Fruit fly (Drosophila melanogaster) whole organism, prepupa: ENCODE data around the gene GluRIIC.

Experiments
- CG10631 ChIP-seq: fragments of 200-800 bp; sonication (Bioruptor generic); optimal IDR thresholded peaks from 2 replicates; lab custom pipeline; 2016; ENCODE audit warnings: missing biosample characterization, missing genetic modification characterization
- CG11294 ChIP-seq: fragments of 200-800 bp; sonication (Bioruptor generic); IDR thresholded peaks from 2 replicates; pipeline ENCODE4 v1.3.6; 2022; ENCODE audit warnings: missing biosample characterization, missing genetic modification characterization
- CG11762 ChIP-seq: fragments of 200-800 bp; sonication (Bioruptor generic); optimal IDR thresholded peaks from 3 replicates; lab custom pipeline; 2016; ENCODE audit warnings: missing biosample characterization, missing genetic modification characterization; ENCODE audit not compliant: insufficient read depth
- CG11902 ChIP-seq: fragments of 200-800 bp; sonication (Bioruptor generic); optimal IDR thresholded peaks from 3 replicates; lab custom pipeline; 2016; ENCODE audit warnings: missing biosample characterization, missing genetic modification characterization
- CG15336 ChIP-seq: fragments of 200-800 bp; sonication (Bioruptor generic); IDR thresholded peaks from 2 replicates; pipeline ENCODE4 v1.3.6; 2022; ENCODE audit warnings: missing biosample characterization, missing genetic modification characterization
- CG1621 ChIP-seq: fragments of 200-800 bp; sonication (Bioruptor generic); optimal IDR thresholded peaks from 3 replicates; lab custom pipeline; 2018; ENCODE audit warnings: missing biosample characterization, mild to moderate bottlenecking, missing genetic modification characterization
- CG16779 ChIP-seq: fragments of 200-800 bp; sonication (Bioruptor generic); optimal IDR thresholded peaks from 3 replicates; lab custom pipeline; 2017; ENCODE audit warnings: missing biosample characterization, mild to moderate bottlenecking, missing genetic modification characterization
- CG3032 ChIP-seq: fragments of 200-800 bp; optimal IDR thresholded peaks from 2 replicates; lab custom pipeline; 2019; ENCODE audit warnings: missing biosample characterization, mild to moderate bottlenecking, missing genetic modification characterization, moderate library complexity
- CG31627 ChIP-seq: fragments of 200-800 bp; sonication (Bioruptor generic); optimal IDR thresholded peaks from 3 replicates; lab custom pipeline; 2016; ENCODE audit warnings: missing biosample characterization, missing genetic modification characterization
- CG32006 ChIP-seq: fragments of 200-800 bp; sonication (Bioruptor generic); optimal IDR thresholded peaks from 3 replicates; lab custom pipeline; 2017; ENCODE audit warnings: missing biosample characterization, mild to moderate bottlenecking, missing genetic modification characterization
- CG34406 ChIP-seq: fragments of 200-800 bp; sonication (Bioruptor generic); optimal IDR thresholded peaks from 3 replicates; lab custom pipeline; 2016; ENCODE audit warnings: missing biosample characterization, missing genetic modification characterization
- CG3919 ChIP-seq: fragments of 200-800 bp; sonication (Bioruptor generic); optimal IDR thresholded peaks from 3 replicates; lab custom pipeline; 2016; ENCODE audit warnings: missing biosample characterization, missing genetic modification characterization
- CG4318 ChIP-seq: fragments of 200-800 bp; sonication (Bioruptor generic); optimal IDR thresholded peaks from 3 replicates; lab custom pipeline; 2017; ENCODE audit warnings: missing biosample characterization, mild to moderate bottlenecking, missing genetic modification characterization
- CG6163 ChIP-seq: fragments of 200-800 bp; sonication (Bioruptor generic); IDR thresholded peaks from 3 replicates; pipeline ENCODE4 v1.3.6; 2022; ENCODE audit warnings: missing biosample characterization, missing genetic modification characterization
- CG6792 ChIP-seq: fragments of 200-800 bp; sonication (Bioruptor generic); optimal IDR thresholded peaks from 3 replicates; lab custom pipeline; 2016; ENCODE audit warnings: missing biosample characterization, missing genetic modification characterization
- CG6808 ChIP-seq: fragments of 200-800 bp; sonication (Bioruptor generic); optimal IDR thresholded peaks from 3 replicates; lab custom pipeline; 2017; ENCODE audit warnings: missing biosample characterization, missing genetic modification characterization, mild to moderate bottlenecking, moderate library complexity, missing genetic modification reagents
- CG6854 ChIP-seq: fragments of 200-800 bp; sonication (Bioruptor generic); optimal IDR thresholded peaks from 2 replicates; lab custom pipeline; 2017; ENCODE audit warnings: missing biosample characterization, mild to moderate bottlenecking, missing genetic modification characterization
- CG7368 ChIP-seq: fragments of 200-800 bp; sonication (Bioruptor generic); optimal IDR thresholded peaks from 3 replicates; lab custom pipeline; 2016; ENCODE audit warnings: missing biosample characterization, missing genetic modification characterization
- CG8119 ChIP-seq: fragments of 200-800 bp; sonication (Bioruptor generic); IDR thresholded peaks from 3 replicates; pipeline ENCODE4 v1.3.6; 2022; ENCODE audit warnings: missing biosample characterization, missing genetic modification characterization
- CG8319 ChIP-seq: fragments of 200-800 bp; sonication (Bioruptor generic); optimal IDR thresholded peaks from 3 replicates; lab custom pipeline; 2016; ENCODE audit warnings: missing biosample characterization, missing genetic modification characterization
- Eip75B ChIP-seq: fragments of 200-800 bp; sonication (Bioruptor generic); optimal IDR thresholded peaks from 3 replicates; lab custom pipeline; 2016; ENCODE audit warnings: missing biosample characterization, missing genetic modification characterization
- Eip78C ChIP-seq: fragments of 200-800 bp; sonication (Bioruptor generic); peaks from one replicate; lab custom pipeline; 2016; ENCODE audit warnings: missing biosample characterization, missing genetic modification characterization
- Eip93F ChIP-seq: fragments of 200-800 bp; sonication (Bioruptor generic); optimal IDR thresholded peaks from 2 replicates; lab custom pipeline; 2016; ENCODE audit warnings: missing biosample characterization, mild to moderate bottlenecking, missing genetic modification characterization
- Ets21C ChIP-seq: fragments of 200-800 bp; sonication (Bioruptor generic); optimal IDR thresholded peaks from 3 replicates; lab custom pipeline; 2016; ENCODE audit warnings: missing biosample characterization, missing genetic modification characterization
- Ets96B ChIP-seq: fragments of 200-800 bp; optimal IDR thresholded peaks from 2 replicates; lab custom pipeline; 2019; ENCODE audit warnings: missing biosample characterization, mild to moderate bottlenecking, missing genetic modification characterization, moderate library complexity
- Hr38 ChIP-seq: sonication (Bioruptor generic); optimal IDR thresholded peaks from 2 replicates; lab custom pipeline; 2016; ENCODE audit warnings: missing biosample characterization, missing genetic modification characterization
- Hr39 ChIP-seq: fragments of 200-800 bp; sonication (Bioruptor generic); optimal IDR thresholded peaks from 2 replicates; lab custom pipeline; 2016; ENCODE audit warnings: missing biosample characterization, missing genetic modification characterization
- Lpt ChIP-seq: fragments of 200-800 bp; sonication (Bioruptor generic); optimal IDR thresholded peaks from 3 replicates; lab custom pipeline; 2016; ENCODE audit warnings: missing biosample characterization, missing genetic modification characterization
- Met ChIP-seq: fragments of 200-800 bp; sonication (Bioruptor generic); optimal IDR thresholded peaks from 3 replicates; lab custom pipeline; 2016; ENCODE audit warnings: missing biosample characterization, missing genetic modification characterization
- Sox102F ChIP-seq: fragments of 200-800 bp; sonication (Bioruptor generic); optimal IDR thresholded peaks from 2 replicates; lab custom pipeline; 2016; ENCODE audit warnings: missing biosample characterization, mild to moderate bottlenecking, missing genetic modification characterization
- Sox14 ChIP-seq: fragments of 200-800 bp; sonication (Bioruptor generic); optimal IDR thresholded peaks from 3 replicates; lab custom pipeline; 2016; ENCODE audit warnings: missing biosample characterization, missing genetic modification characterization
- Sox15 ChIP-seq: fragments of 200-800 bp; sonication (Bioruptor generic); optimal IDR thresholded peaks from 3 replicates; lab custom pipeline; 2016; ENCODE audit warnings: missing biosample characterization, missing genetic modification characterization
- acj6 ChIP-seq: fragments of 200-800 bp; sonication (Bioruptor generic); optimal IDR thresholded peaks from 3 replicates; lab custom pipeline; 2016; ENCODE audit warnings: missing biosample characterization, missing genetic modification characterization
- cyc ChIP-seq: fragments of 200-800 bp; sonication (Bioruptor generic); optimal IDR thresholded peaks from 3 replicates; lab custom pipeline; 2016; ENCODE audit warnings: missing biosample characterization, missing genetic modification characterization
- dac ChIP-seq: fragments of 200-800 bp; sonication (Bioruptor generic); optimal IDR thresholded peaks from 2 replicates; lab custom pipeline; 2017; ENCODE audit warnings: missing biosample characterization, mild to moderate bottlenecking, missing genetic modification characterization
- dsx ChIP-seq: fragments of 200-800 bp; optimal IDR thresholded peaks from 3 replicates; lab custom pipeline; 2019; ENCODE audit warnings: missing biosample characterization, mild to moderate bottlenecking, missing genetic modification characterization, moderate library complexity; ENCODE audit not compliant: poor library complexity, severe bottlenecking
- eg ChIP-seq: fragments of 200-800 bp; sonication (Bioruptor generic); IDR thresholded peaks from 3 replicates; pipeline ENCODE4 v1.3.6; 2022; ENCODE audit warnings: missing biosample characterization, missing genetic modification characterization
- esn ChIP-seq: fragments of 200-800 bp; sonication (Bioruptor generic); optimal IDR thresholded peaks from 2 replicates; lab custom pipeline; 2016; ENCODE audit warnings: missing biosample characterization, mild to moderate bottlenecking, missing genetic modification characterization, moderate library complexity
- fd59A ChIP-seq: fragments of 200-800 bp; sonication (Bioruptor generic); optimal IDR thresholded peaks from 2 replicates; lab custom pipeline; 2017; ENCODE audit warnings: missing biosample characterization, mild to moderate bottlenecking, missing genetic modification characterization, missing genetic modification reagents
- fd85E ChIP-seq: fragments of 200-800 bp; sonication (Bioruptor generic); optimal IDR thresholded peaks from 3 replicates; lab custom pipeline; 2016; ENCODE audit warnings: missing biosample characterization, missing genetic modification characterization
- fkh ChIP-seq: fragments of 200-800 bp; sonication (Bioruptor generic); optimal IDR thresholded peaks from 3 replicates; lab custom pipeline; 2017; ENCODE audit warnings: missing biosample characterization, mild to moderate bottlenecking, missing genetic modification characterization, moderate library complexity
- lz ChIP-seq: fragments of 200-800 bp; sonication (Bioruptor generic); optimal IDR thresholded peaks from 3 replicates; lab custom pipeline; 2016; ENCODE audit warnings: missing biosample characterization, missing genetic modification characterization
- net ChIP-seq: fragments of 200-800 bp; sonication (Bioruptor generic); optimal IDR thresholded peaks from 3 replicates; lab custom pipeline; 2016; ENCODE audit warnings: missing biosample characterization, missing genetic modification characterization
- pdm3 ChIP-seq: fragments of 200-800 bp; sonication (Bioruptor generic); optimal IDR thresholded peaks from 3 replicates; lab custom pipeline; 2016; ENCODE audit warnings: missing biosample characterization, missing genetic modification characterization
- salr ChIP-seq, 2 experiments: fragments of 200-800 bp; sonication (Bioruptor generic); optimal IDR thresholded peaks; 3 replicates each; lab custom pipeline; 2016 to 2018; ENCODE audit warnings: missing biosample characterization in 2 of 2, missing genetic modification characterization in 2 of 2, mild to moderate bottlenecking in 1 of 2
- spab ChIP-seq: fragments of 200-800 bp; sonication (Bioruptor generic); optimal IDR thresholded peaks from 2 replicates; lab custom pipeline; 2017; ENCODE audit warnings: missing biosample characterization, mild to moderate bottlenecking, missing genetic modification characterization, missing genetic modification reagents
- svp ChIP-seq: fragments of 200-800 bp; sonication (Bioruptor generic); peaks from one replicate; lab custom pipeline; 2016; ENCODE audit warnings: missing biosample characterization, missing genetic modification characterization
- vri ChIP-seq: fragments of 200-800 bp; sonication (Bioruptor generic); optimal IDR thresholded peaks from 3 replicates; lab custom pipeline; 2016; ENCODE audit warnings: missing biosample characterization, mild to moderate bottlenecking, missing genetic modification characterization

Gene GluRIIC

DNA sequence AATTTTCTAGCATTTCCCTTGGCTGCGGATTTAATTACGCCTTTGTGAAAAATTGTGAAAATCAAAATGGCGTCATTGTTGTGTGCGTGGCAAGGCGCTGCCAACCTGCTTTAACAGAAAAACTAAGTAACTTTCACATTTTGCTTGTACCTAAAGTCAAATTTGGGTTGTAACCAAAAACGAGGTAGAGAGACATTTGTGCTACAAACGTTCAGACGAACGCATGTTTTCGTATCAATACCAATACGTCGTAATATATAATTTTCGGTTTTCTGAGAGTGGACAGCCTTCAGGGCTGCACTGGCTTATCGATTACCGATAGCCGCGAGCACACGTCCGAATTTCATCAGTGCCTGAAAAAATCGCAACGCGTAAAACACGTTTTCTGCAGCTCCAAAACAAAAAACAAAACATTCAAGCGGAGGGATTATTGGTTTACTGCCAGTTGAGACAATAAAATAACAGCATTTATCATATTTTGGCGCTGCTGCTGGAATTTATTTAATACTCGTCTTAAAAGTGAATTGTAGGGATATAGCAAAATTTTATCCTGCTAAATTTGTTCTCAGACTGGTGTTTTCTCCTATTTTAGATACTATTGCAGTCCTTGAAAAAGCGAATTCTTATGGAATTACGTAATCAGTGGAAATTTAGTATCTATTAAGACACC, 43.0 kb upstream of the GluRIIC start (continued):
- TF ChIP-seq CG34406 (peak; percentile 55), dac (GFP tag; lab: Kevin White, UChicago) (peak; percentile 58), Sox15 (GFP tag; lab: Kevin White, UChicago) (peak; percentile 9), eg (GFP tag; lab: Robert Waterston, UW) (peak; percentile 74), lz (peak; percentile 74), salr (GFP tag; optimal IDR thresholded peaks at IDR 0.05; lab: Kevin White, UChicago) (peak; percentile 2 to 18), CG16779 (tag; lab: Kevin White, UChicago) (no peak), CG10631 (peak; percentile 58), CG8319 (GFP tag; lab: Kevin White, UChicago) (peak; percentile 46), Eip78C (GFP tag; lab: Kevin White, UChicago) (peak; percentile 88), Hr38 (GFP tag; lab: Kevin White, UChicago) (no peak), fkh (GFP tag; lab: Kevin White, UChicago) (no peak), CG6808 (GFP tag; lab: Kevin White, UChicago) (peak; percentile 53), CG8119 (GFP tag; lab: Robert Waterston, UW) (peak; percentile 68)

DNA sequence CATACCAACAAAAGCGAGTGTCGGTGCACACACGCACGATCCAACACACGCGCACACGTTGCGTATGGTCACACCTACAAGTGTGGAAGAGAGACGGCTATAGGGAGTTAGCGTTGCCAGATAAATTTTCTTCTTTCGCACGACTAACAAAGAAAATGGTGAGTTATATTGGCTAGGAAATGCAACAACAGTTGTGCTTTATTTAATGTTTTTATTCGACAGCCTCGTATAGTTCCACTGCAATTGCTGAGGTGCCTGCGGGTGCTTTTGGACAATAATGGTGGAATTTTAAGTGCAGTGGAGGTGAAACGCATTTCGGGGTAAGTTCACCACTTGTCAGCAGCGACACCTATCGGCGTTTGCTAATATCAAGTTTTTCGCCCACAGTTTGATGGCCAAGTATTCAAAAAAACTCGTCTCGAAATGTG, 42.5 kb upstream of the GluRIIC start:
- TF ChIP-seq CG6163 (GFP tag; lab: Robert Waterston, UW), result peak; percentile 48; the same call in 1 of the 3 replicates
- no peak for TF ChIP-seq fkh (GFP tag; lab: Kevin White, UChicago)
- no peak for TF ChIP-seq CG31627 (GFP tag; lab: Kevin White, UChicago)
- no peak for TF ChIP-seq CG15336 (GFP tag; lab: Robert Waterston, UW)
- TF ChIP-seq svp (GFP tag; lab: Kevin White, UChicago), result peak; percentile 68
- no peak for TF ChIP-seq Ets96B (tag; lab: Kevin White, UChicago)
- no peak for TF ChIP-seq Ets21C (GFP tag; lab: Kevin White, UChicago)
- TF ChIP-seq CG32006 (GFP tag; lab: Kevin White, UChicago), result no peak
- TF ChIP-seq Met (GFP tag; lab: Kevin White, UChicago), result no peak
- TF ChIP-seq Eip75B (GFP tag; lab: Kevin White, UChicago), result no peak
- TF ChIP-seq Lpt (GFP tag; lab: Kevin White, UChicago), result no peak
- peak; percentile 16 for TF ChIP-seq dsx (GFP tag; lab: Kevin White, UChicago)
- TF ChIP-seq CG3032 (tag; lab: Kevin White, UChicago), result peak; percentile 0
- no peak for TF ChIP-seq CG4318 (GFP tag; lab: Kevin White, UChicago)
- TF ChIP-seq Hr38 (GFP tag; lab: Kevin White, UChicago), result no peak
- TF ChIP-seq esn (GFP tag; lab: Kevin White, UChicago), result no peak
- TF ChIP-seq CG11902 (GFP tag; lab: Kevin White, UChicago), result no peak
- TF ChIP-seq pdm3 (GFP tag; lab: Kevin White, UChicago), result no peak
- no peak for TF ChIP-seq Sox15 (GFP tag; lab: Kevin White, UChicago)
- TF ChIP-seq CG11762, result no peak
- no peak for TF ChIP-seq CG6854 (GFP tag; lab: Kevin White, UChicago)
- TF ChIP-seq vri (GFP tag; lab: Kevin White, UChicago), result peak; percentile 98
- no peak for TF ChIP-seq Sox102F (GFP tag; lab: Kevin White, UChicago)
- TF ChIP-seq CG7368, result no peak
- no peak for TF ChIP-seq CG3919 (GFP tag; lab: Kevin White, UChicago)
- no peak for TF ChIP-seq dac (GFP tag; lab: Kevin White, UChicago)
- peak; percentile 14 for TF ChIP-seq lz
- no peak for TF ChIP-seq fd59A (GFP tag; lab: Kevin White, UChicago)
- TF ChIP-seq Eip93F (GFP tag; lab: Kevin White, UChicago), result no peak
- peak; percentile 97 for TF ChIP-seq Sox14 (GFP tag; lab: Kevin White, UChicago)
- TF ChIP-seq fd85E (GFP tag; lab: Kevin White, UChicago), result no peak
- TF ChIP-seq net (GFP tag; lab: Kevin White, UChicago), result no peak
- TF ChIP-seq CG8119 (GFP tag; lab: Robert Waterston, UW), result no peak; the same call in 2 of the 3 replicates
- no peak for TF ChIP-seq CG10631
- TF ChIP-seq Hr39 (GFP tag; lab: Kevin White, UChicago), result no peak
- no peak for TF ChIP-seq CG16779 (tag; lab: Kevin White, UChicago)
- peak; percentile 16 for TF ChIP-seq CG1621
- no peak for TF ChIP-seq cyc (GFP tag; lab: Kevin White, UChicago)
- no peak for TF ChIP-seq CG6792
- no peak for TF ChIP-seq acj6 (GFP tag; lab: Kevin White, UChicago)
- no peak for TF ChIP-seq Eip78C (GFP tag; lab: Kevin White, UChicago)
- peak; percentile 7 for TF ChIP-seq CG6808 (GFP tag; lab: Kevin White, UChicago)
- TF ChIP-seq spab (GFP tag; lab: Kevin White, UChicago), result no peak
- TF ChIP-seq CG8319 (GFP tag; lab: Kevin White, UChicago), result no peak
- TF ChIP-seq CG11294 (GFP tag; lab: Robert Waterston, UW), result no peak
